Worm (Caenorhabditis elegans) whole organism, L1 larva: ENCODE data around the gene sru-38.

Experiments
- ama-1 ChIP-seq: fragments of 150-350 bp; optimal IDR thresholded peaks from 2 replicates; lab custom pipeline; 2014
- ceh-8 ChIP-seq: fragments of 200-800 bp; sonication (Bioruptor generic); optimal IDR thresholded peaks from 2 replicates; lab custom pipeline; 2018; ENCODE audit warnings: mild to moderate bottlenecking, missing genetic modification characterization, moderate library complexity, missing compliant biosample characterization
- ces-1 ChIP-seq: fragments of 150-350 bp; optimal IDR thresholded peaks from 2 replicates; lab custom pipeline; 2014; ENCODE audit warnings: missing biosample characterization, missing genetic modification reagents, missing genetic modification characterization
- dpl-1 ChIP-seq, 3 experiments: fragments of 150-350 bp in 2 of 3; sonication (generic microtip) in 1 of 3; optimal IDR thresholded peaks; 2 replicates each; lab custom pipeline; 2014 to 2017; ENCODE audit warnings: missing biosample characterization in 3 of 3, missing genetic modification characterization in 3 of 3, missing genetic modification reagents in 3 of 3
- efl-1 ChIP-seq, 4 experiments: fragments of 150-350 bp; optimal IDR thresholded peaks in 3 of 4; peaks in 1 of 4; 1 replicate in 1 of 4; 2 replicates in 3 of 4; lab custom pipeline; 2014; ENCODE audit warnings: missing biosample characterization in 2 of 4, missing genetic modification characterization in 2 of 4, missing genetic modification reagents in 2 of 4
- egl-27 ChIP-seq, 2 experiments: fragments of 150-350 bp in 1 of 2; sonication (generic microtip); optimal IDR thresholded peaks; 3 replicates each; lab custom pipeline; 2017 to 2018; ENCODE audit warnings: missing biosample characterization in 2 of 2, missing genetic modification characterization in 2 of 2, missing genetic modification reagents in 2 of 2
- elt-2 ChIP-seq: sonication (generic microtip); optimal IDR thresholded peaks from 2 replicates; lab custom pipeline; 2016; ENCODE audit warnings: missing genetic modification characterization, mild to moderate bottlenecking, inconsistent platforms, missing compliant biosample characterization, missing genetic modification reagents
- fkh-10 ChIP-seq: sonication (generic microtip); optimal IDR thresholded peaks from 2 replicates; lab custom pipeline; 2017; ENCODE audit warnings: missing biosample characterization, missing genetic modification reagents, missing genetic modification characterization
- hlh-4 ChIP-seq: sonication (generic microtip); optimal IDR thresholded peaks from 2 replicates; lab custom pipeline; 2016; ENCODE audit warnings: mild to moderate bottlenecking, missing genetic modification characterization, missing compliant biosample characterization
- lin-15B ChIP-seq: fragments of 150-350 bp; sonication (generic microtip); optimal IDR thresholded peaks from 3 replicates; lab custom pipeline; 2014; ENCODE audit warnings: missing biosample characterization, missing genetic modification characterization
- mab-9 ChIP-seq: fragments of 200-800 bp; sonication (Bioruptor generic); IDR thresholded peaks from 2 replicates; pipeline ENCODE4 v1.3.6; 2022; ENCODE audit warnings: missing genetic modification reagents, missing genetic modification characterization, missing compliant biosample characterization
- nhr-11 ChIP-seq: fragments of 150-350 bp; optimal IDR thresholded peaks from 2 replicates; lab custom pipeline; 2014; ENCODE audit warnings: missing biosample characterization, missing genetic modification characterization
- nhr-47 ChIP-seq: sonication (generic microtip); optimal IDR thresholded peaks from 2 replicates; lab custom pipeline; 2016; ENCODE audit warnings: mild to moderate bottlenecking, missing genetic modification characterization, moderate library complexity, missing compliant biosample characterization
- nhr-71 ChIP-seq: sonication (generic microtip); optimal IDR thresholded peaks from 2 replicates; lab custom pipeline; 2016; ENCODE audit warnings: mild to moderate bottlenecking, missing genetic modification characterization, moderate library complexity, missing compliant biosample characterization
- nhr-85 ChIP-seq: sonication (generic microtip); peaks from one replicate; lab custom pipeline; 2016; ENCODE audit warnings: missing genetic modification characterization, inconsistent platforms, missing compliant biosample characterization
- nhr-90 ChIP-seq: sonication (generic microtip); optimal IDR thresholded peaks from 2 replicates; lab custom pipeline; 2016; ENCODE audit warnings: mild to moderate bottlenecking, missing genetic modification characterization, missing compliant biosample characterization; ENCODE audit not compliant: poor library complexity
- pqm-1 ChIP-seq: sonication (generic microtip); optimal IDR thresholded peaks from 3 replicates; lab custom pipeline; 2017; ENCODE audit warnings: missing biosample characterization, missing genetic modification characterization
- sptf-1 ChIP-seq: fragments of 150-350 bp; optimal IDR thresholded peaks from 2 replicates; lab custom pipeline; 2014; ENCODE audit warnings: missing biosample characterization, missing genetic modification characterization
- swsn-7 ChIP-seq: sonication (generic microtip); optimal IDR thresholded peaks from 2 replicates; lab custom pipeline; 2016; ENCODE audit warnings: missing genetic modification characterization, missing compliant biosample characterization
- tlp-1 ChIP-seq: fragments of 150-350 bp; optimal IDR thresholded peaks from 2 replicates; lab custom pipeline; 2014; ENCODE audit warnings: missing biosample characterization, missing genetic modification characterization
- unc-30 ChIP-seq: sonication (generic microtip); optimal IDR thresholded peaks from 2 replicates; lab custom pipeline; 2017; ENCODE audit warnings: missing biosample characterization, missing genetic modification characterization
- unc-98 ChIP-seq: fragments of 200-800 bp; sonication (Bioruptor generic); IDR thresholded peaks from 2 replicates; pipeline ENCODE4 v1.3.6; 2022; ENCODE audit warnings: missing genetic modification characterization, missing compliant biosample characterization
- vab-15 ChIP-seq: sonication (generic microtip); optimal IDR thresholded peaks from 2 replicates; lab custom pipeline; 2017; ENCODE audit warnings: missing genotype, mild to moderate bottlenecking, missing genetic modification characterization, missing compliant biosample characterization
- zag-1 ChIP-seq: fragments of 150-350 bp; optimal IDR thresholded peaks from 2 replicates; lab custom pipeline; 2014; ENCODE audit warnings: missing biosample characterization, missing genetic modification characterization
- ztf-11 ChIP-seq, 2 experiments: sonication (generic microtip); optimal IDR thresholded peaks; 2 replicates each; lab custom pipeline; 2016 to 2017; ENCODE audit warnings: missing genetic modification characterization in 2 of 2, missing biosample characterization in 1 of 2, missing compliant biosample characterization in 1 of 2

Gene sru-38

DNA sequence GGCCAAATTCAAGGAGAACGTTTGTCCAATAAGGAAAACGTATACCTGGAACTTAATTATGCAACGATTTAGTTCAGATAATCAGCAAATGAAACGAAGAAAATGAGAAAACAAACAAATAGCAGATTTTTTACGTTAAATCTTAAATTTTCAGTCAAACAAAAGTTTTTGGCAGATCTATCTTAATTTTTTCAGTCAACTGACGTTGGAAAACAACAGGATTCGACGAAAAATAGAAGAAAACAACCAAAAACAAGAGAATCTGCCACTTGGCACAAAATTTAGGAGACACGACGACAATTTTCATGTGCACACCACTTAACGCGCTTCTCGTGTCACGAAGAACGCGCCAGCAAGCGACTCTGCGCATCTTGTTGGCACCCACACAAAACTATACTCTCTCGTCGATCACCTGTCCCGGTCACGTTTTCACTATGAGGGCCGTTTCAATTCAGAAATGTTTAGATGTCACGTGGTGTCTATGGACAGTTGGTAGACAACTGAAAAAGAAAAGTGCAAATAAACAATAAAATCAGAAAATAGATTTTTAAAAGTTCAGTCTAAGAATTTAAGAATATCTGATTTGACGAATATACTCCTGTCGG is 46.1 kb downstream of the sru-38 start, which contains the start of gene ztf-7 (continued):
- TF ChIP-seq nhr-11 (tag; lab: Kevin White, UChicago) (peak; percentile 93), elt-2 (tag; lab: Kevin White, UChicago) (peak; percentile 95), mab-9 (GFP tag; lab: Robert Waterston, UW) (peak; percentile 92), nhr-71 (tag; lab: Kevin White, UChicago) (peak; percentile 100), hlh-4 (tag; lab: Kevin White, UChicago) (no peak), zag-1 (tag; lab: Kevin White, UChicago) (no peak), unc-30 (tag; lab: Kevin White, UChicago) (no peak), swsn-7 (peak; percentile 98), ces-1 (no peak), ceh-8 (GFP tag; lab: Kevin White, UChicago) (peak; percentile 93)

- TF ChIP-seq ama-1 (lab: Kevin White, UChicago) (peak; percentile 70), ztf-11 (tag; optimal IDR thresholded peaks at IDR 0.05; lab: Kevin White, UChicago) (peak in 1 of 2 experiments; percentile 5), unc-98 (no peak), pqm-1 (tag; lab: Kevin White, UChicago) (no peak), vab-15 (tag; lab: Kevin White, UChicago) (no peak), nhr-47 (tag; lab: Kevin White, UChicago) (peak; percentile 15), efl-1 (optimal IDR thresholded peaks at IDR 0.05; lab: Kevin White, UChicago) (peak in 1 of 2 experiments; percentile 1), efl-1 (GFP tag; optimal IDR thresholded peaks at IDR 0.05 in 1 of 2; lab: Kevin White, UChicago) (peak in 1 of 2 experiments; percentile 88), dpl-1 (GFP tag; optimal IDR thresholded peaks at IDR 0.05; lab: Kevin White, UChicago) (no peak), fkh-10 (GFP tag; lab: Kevin White, UChicago) (no peak), elt-2 (tag; lab: Kevin White, UChicago) (peak; percentile 1), tlp-1 (tag; lab: Kevin White, UChicago) (no peak), egl-27 (tag; optimal IDR thresholded peaks at IDR 0.05; lab: Kevin White, UChicago) (no peak), nhr-90 (tag; lab: Kevin White, UChicago) (peak; percentile 7), lin-15B (tag; lab: Kevin White, UChicago) (no peak), nhr-71 (tag; lab: Kevin White, UChicago) (no peak), ces-1 (no peak), sptf-1 (tag; lab: Kevin White, UChicago) (no peak), nhr-85 (tag; lab: Kevin White, UChicago) (peak; percentile 39), mab-9 (GFP tag; lab: Robert Waterston, UW) (no peak)
Measured at ce11 chrV:9786721-9787131, 49.1 kb downstream of the sru-38 start, which contains the start of gene F46B6.6. Gene F46B6.6 (minus strand): TSS chrV:9786868.
